Worm (Caenorhabditis elegans) whole organism, midembryonic: ENCODE results near the gene F13D12.8.

Experiments
- T22C8.4 ChIP-seq: fragments of 200-800 bp; sonication (Bioruptor generic); IDR thresholded peaks from 2 replicates; pipeline ENCODE4 v1.3.6; 2022; ENCODE audit warnings: missing genetic modification characterization, missing compliant biosample characterization
- flt-1 ChIP-seq: fragments of 200-800 bp; sonication (Bioruptor generic); IDR thresholded peaks from 2 replicates; pipeline ENCODE4 v1.3.6; 2022; ENCODE audit warnings: missing genetic modification characterization, missing compliant biosample characterization
- klf-2 ChIP-seq: fragments of 200-800 bp; sonication (Bioruptor generic); conservative IDR thresholded peaks from 2 replicates; pipeline ENCODE4 v1.3.6; 2022; ENCODE audit warnings: missing genetic modification reagents, missing genetic modification characterization, missing compliant biosample characterization
- med-1 ChIP-seq: sonication (generic microtip); optimal IDR thresholded peaks from 2 replicates; lab custom pipeline; 2017; ENCODE audit warnings: missing genetic modification characterization, mild to moderate bottlenecking, missing compliant biosample characterization, antibody characterized with exemption, missing genetic modification reagents; ENCODE audit not compliant: insufficient read depth
- ref-1 ChIP-seq: fragments of 200-800 bp; sonication (Bioruptor generic); conservative IDR thresholded peaks from 2 replicates; pipeline ENCODE4 v1.3.6; 2022; ENCODE audit warnings: missing genetic modification reagents, missing genetic modification characterization, missing compliant biosample characterization
- tab-1 ChIP-seq: fragments of 200-800 bp; sonication (Bioruptor generic); IDR thresholded peaks from 2 replicates; pipeline ENCODE4 v1.3.6; 2022; ENCODE audit warnings: missing genetic modification characterization, missing compliant biosample characterization
- ztf-23 ChIP-seq: fragments of 200-800 bp; sonication (Bioruptor generic); IDR thresholded peaks from 2 replicates; pipeline ENCODE4 v1.3.6; 2022; ENCODE audit warnings: missing genetic modification reagents, missing genetic modification characterization, missing compliant biosample characterization
- ztf-29 ChIP-seq: fragments of 200-800 bp; sonication (Bioruptor generic); IDR thresholded peaks from 2 replicates; pipeline ENCODE4 v1.3.6; 2022; ENCODE audit warnings: missing genetic modification reagents, missing genetic modification characterization, missing compliant biosample characterization

DNA sequence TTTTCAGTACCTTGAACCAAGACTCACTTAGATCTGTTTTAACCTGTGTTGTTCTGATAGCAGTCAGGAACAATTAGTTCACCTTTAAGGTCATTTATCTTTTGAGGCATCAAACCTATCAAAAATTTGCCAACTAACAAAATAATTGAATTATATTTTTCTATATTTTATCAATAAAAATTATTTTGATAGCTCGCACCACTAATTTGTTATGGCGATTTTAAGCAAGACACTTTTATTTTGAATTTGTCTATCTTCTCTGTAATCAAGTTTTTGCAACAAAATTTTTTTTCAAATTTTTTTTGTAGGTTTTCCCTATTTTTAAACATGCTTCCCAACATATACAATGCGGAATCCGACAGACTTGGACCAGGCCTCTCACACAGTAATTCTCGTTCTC is 43.8 kb downstream of the F13D12.8 start, which contains the start of gene kel-1:
- TF ChIP-seq T22C8.4 (GFP tag; lab: Robert Waterston, UW) (no peak), tab-1 (GFP tag; lab: Robert Waterston, UW) (no peak), klf-2 (GFP tag; lab: Robert Waterston, UW) (no peak), ztf-23 (GFP tag; lab: Robert Waterston, UW) (no peak), ztf-29 (GFP tag; lab: Robert Waterston, UW) (no peak), med-1 (GFP tag; lab: Kevin White, UChicago) (no peak), flt-1 (GFP tag; lab: Robert Waterston, UW) (no peak), ref-1 (GFP tag; lab: Robert Waterston, UW) (no peak)
